Worm (Caenorhabditis elegans) whole organism, late embryonic: ENCODE results near the gene T14B4.1.
A peak's percentile ranks its signal among the peaks of the same experiment; 100 is the strongest.

Experiments used
- C08G9.2 ChIP-seq: sonication (generic microtip); optimal IDR thresholded peaks from 2 replicates; lab custom pipeline; 2016; ENCODE audit warnings: mild to moderate bottlenecking, missing genetic modification characterization, moderate library complexity, missing compliant biosample characterization
- K09A11.1 ChIP-seq: sonication (generic microtip); optimal IDR thresholded peaks from 2 replicates; lab custom pipeline; 2017; ENCODE audit warnings: antibody characterized with exemption, mild to moderate bottlenecking, missing genetic modification characterization, missing compliant biosample characterization; ENCODE audit not compliant: insufficient read depth
- ahr-1 ChIP-seq: sonication (generic microtip); optimal IDR thresholded peaks from 2 replicates; lab custom pipeline; 2016; ENCODE audit warnings: missing genetic modification characterization, missing compliant biosample characterization
- ceh-18 ChIP-seq: sonication (generic microtip); optimal IDR thresholded peaks from 2 replicates; lab custom pipeline; 2016; ENCODE audit warnings: missing genetic modification characterization, missing compliant biosample characterization
- ceh-2 ChIP-seq: sonication (generic microtip); optimal IDR thresholded peaks from 2 replicates; lab custom pipeline; 2016; ENCODE audit warnings: missing genotype, missing genetic modification characterization, missing compliant biosample characterization
- ceh-22 ChIP-seq: sonication (generic microtip); optimal IDR thresholded peaks from 2 replicates; lab custom pipeline; 2017; ENCODE audit warnings: missing biosample characterization, missing genetic modification characterization
- ceh-31 ChIP-seq: sonication (generic microtip); optimal IDR thresholded peaks from 2 replicates; lab custom pipeline; 2016; ENCODE audit warnings: missing genetic modification characterization, missing compliant biosample characterization
- ceh-34 ChIP-seq: sonication (generic microtip); optimal IDR thresholded peaks from 2 replicates; lab custom pipeline; 2016; ENCODE audit warnings: mild to moderate bottlenecking, missing genetic modification characterization, missing compliant biosample characterization
- ceh-48 ChIP-seq: sonication (generic microtip); optimal IDR thresholded peaks from 2 replicates; lab custom pipeline; 2016; ENCODE audit warnings: missing genetic modification characterization, inconsistent platforms, missing compliant biosample characterization
- che-1 ChIP-seq: sonication (generic microtip); optimal IDR thresholded peaks from 2 replicates; lab custom pipeline; 2016; ENCODE audit warnings: mild to moderate bottlenecking, missing genetic modification characterization, missing compliant biosample characterization
- dve-1 ChIP-seq: sonication (generic microtip); optimal IDR thresholded peaks from 2 replicates; lab custom pipeline; 2017; ENCODE audit warnings: antibody characterized with exemption, mild to moderate bottlenecking, missing genetic modification characterization, missing compliant biosample characterization
- elt-4 ChIP-seq: sonication (generic microtip); optimal IDR thresholded peaks from 2 replicates; lab custom pipeline; 2016; ENCODE audit warnings: missing genetic modification characterization, missing compliant biosample characterization
- fax-1 ChIP-seq: sonication (generic microtip); optimal IDR thresholded peaks from 2 replicates; lab custom pipeline; 2016; ENCODE audit warnings: missing genotype, missing genetic modification characterization, missing compliant biosample characterization
- fkh-6 ChIP-seq: sonication (generic microtip); optimal IDR thresholded peaks from 2 replicates; lab custom pipeline; 2016; ENCODE audit warnings: missing genetic modification characterization, missing compliant biosample characterization
- gmeb-2 ChIP-seq: sonication (generic microtip); optimal IDR thresholded peaks from 2 replicates; lab custom pipeline; 2016; ENCODE audit warnings: missing genetic modification characterization, inconsistent platforms, missing compliant biosample characterization
- hlh-30 ChIP-seq: sonication (generic microtip); optimal IDR thresholded peaks from 2 replicates; lab custom pipeline; 2017; ENCODE audit warnings: antibody characterized with exemption, missing genetic modification characterization, missing compliant biosample characterization; ENCODE audit not compliant: insufficient read depth
- hlh-6 ChIP-seq: sonication (generic microtip); optimal IDR thresholded peaks from 2 replicates; lab custom pipeline; 2016; ENCODE audit warnings: missing genotype, missing genetic modification characterization, missing compliant biosample characterization
- hlh-8 ChIP-seq: sonication (generic microtip); optimal IDR thresholded peaks from 2 replicates; lab custom pipeline; 2016; ENCODE audit warnings: missing genotype, missing genetic modification characterization, missing compliant biosample characterization
- mec-3 ChIP-seq: sonication (generic microtip); optimal IDR thresholded peaks from 2 replicates; lab custom pipeline; 2016; ENCODE audit warnings: borderline replicate concordance, missing genetic modification characterization, missing compliant biosample characterization
- nfya-1 ChIP-seq: sonication (generic microtip); optimal IDR thresholded peaks from 2 replicates; lab custom pipeline; 2017; ENCODE audit warnings: missing genetic modification characterization, mild to moderate bottlenecking, missing compliant biosample characterization, antibody characterized with exemption, moderate library complexity
- nhr-232 ChIP-seq: sonication (generic microtip); optimal IDR thresholded peaks from 2 replicates; lab custom pipeline; 2016; ENCODE audit warnings: missing genetic modification characterization, missing compliant biosample characterization
- pag-3 ChIP-seq: sonication (generic microtip); optimal IDR thresholded peaks from 2 replicates; lab custom pipeline; 2016; ENCODE audit warnings: missing compliant biosample characterization, missing genetic modification characterization, borderline replicate concordance
- pha-2 ChIP-seq: sonication (generic microtip); optimal IDR thresholded peaks from 2 replicates; lab custom pipeline; 2017; ENCODE audit warnings: mild to moderate bottlenecking, missing genetic modification characterization, missing compliant biosample characterization
- pqm-1 ChIP-seq: sonication (generic microtip); optimal IDR thresholded peaks from 2 replicates; lab custom pipeline; 2016; ENCODE audit warnings: missing genetic modification characterization, missing compliant biosample characterization
- pros-1 ChIP-seq: fragments of 150-350 bp; optimal IDR thresholded peaks from 2 replicates; lab custom pipeline; 2014; ENCODE audit warnings: missing biosample characterization, missing genetic modification reagents, missing genetic modification characterization
- ref-2 ChIP-seq: sonication (generic microtip); optimal IDR thresholded peaks from 2 replicates; lab custom pipeline; 2016; ENCODE audit warnings: missing genetic modification characterization, missing compliant biosample characterization
- rnt-1 ChIP-seq: sonication (generic microtip); optimal IDR thresholded peaks from 2 replicates; lab custom pipeline; 2016; ENCODE audit warnings: missing genetic modification characterization, missing compliant biosample characterization
- sdc-2 ChIP-seq: sonication (generic microtip); optimal IDR thresholded peaks from 2 replicates; lab custom pipeline; 2016; ENCODE audit warnings: missing genotype, missing genetic modification characterization, missing compliant biosample characterization
- unc-42 ChIP-seq: sonication (generic microtip); optimal IDR thresholded peaks from 2 replicates; lab custom pipeline; 2016; ENCODE audit warnings: missing genotype, missing genetic modification characterization, missing compliant biosample characterization
- unc-55 ChIP-seq: sonication (generic microtip); optimal IDR thresholded peaks from 2 replicates; lab custom pipeline; 2017; ENCODE audit warnings: missing biosample characterization, missing genetic modification reagents, missing genetic modification characterization
- ztf-16 ChIP-seq: sonication (generic microtip); optimal IDR thresholded peaks from 2 replicates; lab custom pipeline; 2017; ENCODE audit warnings: missing genetic modification characterization, missing compliant biosample characterization

T14B4.1 gene

DNA sequence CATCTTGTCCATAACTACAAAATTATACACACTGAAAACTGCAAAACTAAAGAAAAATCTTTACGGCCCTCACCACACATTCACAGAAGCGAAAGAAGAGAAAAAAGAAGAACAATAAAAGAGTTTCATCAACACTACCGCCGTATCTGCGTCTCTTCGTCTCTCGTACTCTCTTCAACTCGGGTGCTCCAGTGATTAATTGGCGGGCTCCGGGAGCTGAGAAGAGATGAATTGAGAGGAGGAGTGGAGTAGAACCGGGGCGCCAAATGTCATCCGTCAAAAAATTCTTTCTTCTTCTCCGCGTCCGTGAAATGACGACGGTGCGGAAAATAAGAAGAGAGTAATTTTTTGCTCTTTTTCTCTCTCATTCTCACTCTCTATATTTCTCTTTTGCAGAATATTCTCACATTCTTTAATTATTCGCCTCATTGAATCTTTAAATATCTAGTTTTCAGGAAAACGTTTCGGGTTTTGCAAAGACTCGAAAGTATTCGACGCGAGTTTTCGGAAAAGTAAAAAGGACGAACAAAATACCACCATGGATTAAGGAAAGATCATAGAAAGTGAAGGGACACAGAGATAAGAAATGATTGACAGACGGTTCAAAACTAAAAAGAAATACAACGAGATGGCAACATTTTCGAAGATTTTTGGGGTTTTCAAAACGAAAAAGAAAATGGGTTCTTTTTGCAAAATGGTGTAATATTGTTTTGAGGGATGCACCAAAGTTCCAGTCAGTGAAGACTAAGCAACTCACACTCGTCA is 29.0 kb upstream of the T14B4.1 start:
- TF ChIP-seq rnt-1 (tag; lab: Kevin White, UChicago) (peak; percentile 41), unc-55 (GFP tag; lab: Kevin White, UChicago) (peak; percentile 84), hlh-30 (tag; lab: Kevin White, UChicago) (no peak), fkh-6 (tag; lab: Kevin White, UChicago) (no peak), gmeb-2 (tag; lab: Kevin White, UChicago) (no peak), hlh-6 (no peak), dve-1 (tag; lab: Kevin White, UChicago) (no peak), ztf-16 (tag; lab: Kevin White, UChicago) (no peak), ceh-48 (tag; lab: Kevin White, UChicago) (no peak), ceh-2 (tag; lab: Kevin White, UChicago) (no peak), elt-4 (tag; lab: Kevin White, UChicago) (no peak), che-1 (tag; lab: Kevin White, UChicago) (no peak), pha-2 (tag; lab: Kevin White, UChicago) (no peak), pros-1 (tag; lab: Kevin White, UChicago) (no peak), unc-42 (tag; lab: Kevin White, UChicago) (peak; percentile 2), ceh-18 (tag; lab: Kevin White, UChicago) (peak; percentile 75), fax-1 (tag; lab: Kevin White, UChicago) (no peak), K09A11.1 (tag; lab: Kevin White, UChicago) (no peak), ceh-31 (peak; percentile 27)

DNA sequence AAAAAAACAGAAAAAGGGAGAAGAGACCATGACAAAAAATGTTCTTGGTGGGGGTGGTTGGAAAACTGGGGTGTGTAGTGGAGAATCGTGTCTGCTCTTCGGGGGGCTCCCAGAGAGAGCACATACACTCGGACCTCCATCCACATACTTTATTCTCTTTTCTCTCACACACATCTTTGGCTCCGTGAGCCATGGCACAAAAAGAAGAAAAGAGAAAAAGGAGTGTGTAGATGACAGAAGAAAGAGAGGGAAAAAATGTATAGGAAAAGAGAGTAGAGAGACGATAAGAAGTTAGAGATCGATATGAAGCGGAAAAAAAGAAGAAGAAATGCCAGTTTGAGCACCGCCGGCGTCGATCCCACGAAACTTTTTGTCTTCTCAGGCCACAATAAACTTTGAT is 27.7 kb upstream of the T14B4.1 start:
- peak; percentile 36 for TF ChIP-seq nfya-1 (tag; lab: Kevin White, UChicago)
- peak; percentile 76 for TF ChIP-seq ceh-18 (tag; lab: Kevin White, UChicago)
- no peak for TF ChIP-seq ahr-1 (tag; lab: Kevin White, UChicago)
- no peak for TF ChIP-seq ztf-16 (tag; lab: Kevin White, UChicago)
- no peak for TF ChIP-seq ceh-34
- no peak for TF ChIP-seq pqm-1 (tag; lab: Kevin White, UChicago)
- TF ChIP-seq C08G9.2 (tag; lab: Kevin White, UChicago): no peak
- TF ChIP-seq, all 69 proteins: peak for 2

DNA sequence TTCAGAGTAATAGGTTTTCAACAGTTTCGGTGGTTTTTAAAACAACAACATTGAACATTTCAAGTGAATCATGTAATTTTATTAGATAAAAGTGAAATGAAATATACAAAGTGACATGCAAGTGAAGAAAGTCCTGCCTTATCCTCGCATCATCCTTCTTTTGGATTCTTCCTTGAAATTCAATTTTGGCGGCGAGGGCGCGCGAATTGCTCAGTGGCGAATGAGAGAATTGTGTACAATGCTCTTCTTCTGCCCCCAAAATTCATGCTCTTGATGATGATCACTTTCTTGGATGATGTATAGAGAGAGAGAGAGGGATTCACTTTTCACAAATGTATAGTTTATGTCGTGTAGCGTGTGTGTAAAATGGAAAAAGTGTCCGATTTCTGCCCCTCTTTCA is 27.0 kb upstream of the T14B4.1 start:
- TF ChIP-seq unc-42 (tag; lab: Kevin White, UChicago) (peak; percentile 93), pag-3 (no peak)
- TF ChIP-seq, all 69 proteins: peak for 1

DNA sequence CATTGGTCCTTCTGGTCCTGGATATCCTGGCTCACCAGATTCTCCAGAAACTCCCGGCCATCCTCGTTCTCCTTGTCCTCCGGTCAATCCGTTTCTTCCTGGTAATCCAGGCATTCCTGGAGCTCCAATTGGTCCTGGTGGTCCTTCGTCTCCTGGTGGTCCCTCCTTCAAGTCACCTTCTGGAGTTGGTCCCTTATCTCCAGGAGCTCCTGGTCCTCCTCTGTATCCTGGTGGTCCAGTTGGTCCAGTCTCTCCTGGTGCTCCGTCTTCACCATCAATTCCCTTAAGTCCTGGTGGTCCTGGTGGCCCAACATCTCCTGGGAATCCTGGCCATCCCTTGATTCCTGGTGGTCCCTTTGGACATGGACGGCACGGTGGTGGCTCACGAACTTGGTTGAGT is 26.1 kb upstream of the T14B4.1 start:
- TF ChIP-seq hlh-6 (peak; percentile 45), hlh-8 (no peak), sdc-2 (tag; lab: Kevin White, UChicago) (peak; percentile 28)

DNA sequence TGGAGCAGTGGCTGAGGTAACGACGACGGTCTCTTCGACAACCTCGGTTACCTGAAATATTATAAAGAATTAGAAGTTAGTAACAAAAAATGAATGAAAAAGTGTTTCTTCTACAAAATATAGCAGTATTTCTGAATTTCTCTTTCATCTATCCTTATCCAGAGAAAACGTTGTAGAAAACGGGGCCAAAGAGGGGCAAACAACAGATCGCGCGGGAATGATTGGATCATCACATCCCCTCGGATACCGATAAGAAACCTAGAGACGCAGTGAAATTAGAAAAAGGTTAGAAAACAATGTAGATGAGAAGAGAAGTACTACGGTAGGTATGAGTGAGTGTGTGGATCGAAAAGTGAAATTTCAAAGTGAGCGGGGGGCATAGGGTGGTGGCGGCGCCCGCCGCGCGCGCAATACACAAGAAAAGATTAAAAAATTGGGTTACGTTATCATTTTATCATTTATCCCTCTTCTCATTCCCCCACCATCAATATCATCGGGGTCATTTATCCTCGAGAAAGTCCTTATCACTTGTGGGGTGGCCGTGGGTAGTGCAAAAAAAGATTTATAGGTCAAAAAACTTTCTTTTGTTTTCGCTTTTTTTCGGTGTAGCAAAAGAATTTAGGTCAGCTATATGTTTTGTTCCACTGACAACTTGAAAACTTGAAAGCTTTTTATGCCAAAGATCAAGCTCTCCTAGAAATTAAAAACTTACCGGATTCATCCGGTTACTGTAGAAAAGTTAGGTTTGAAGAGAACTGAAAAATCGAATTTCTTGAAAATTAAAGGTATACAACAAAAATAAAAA is 24.3 kb upstream of the T14B4.1 start, which contains the start of the genes dpy-10 and T14B4.19:
Gene dpy-10 (minus strand): TSS at position 51 of the 805 bp plus-strand sequence.
Gene T14B4.19 (minus strand): TSS at position 755 of the 805 bp plus-strand sequence.
- TF ChIP-seq ztf-16 (tag; lab: Kevin White, UChicago) (no peak), rnt-1 (tag; lab: Kevin White, UChicago) (peak; percentile 11), mec-3 (tag; lab: Kevin White, UChicago) (no peak), ceh-22 (tag; lab: Kevin White, UChicago) (no peak), nhr-232 (tag; lab: Kevin White, UChicago) (no peak), pha-2 (tag; lab: Kevin White, UChicago) (no peak), ref-2 (tag; lab: Kevin White, UChicago) (peak; percentile 66), hlh-8 (no peak)
